In genomic region chrX:1502914-1503313, ce11 we compare ENCODE assay signal across 3 worm cellular contexts.
TF ChIP-seq lines count a peak whose summit lies in the region.

No protein-coding gene starts in this region.

TF ChIP-seq in whole organism, L1 larva, 84 proteins besides CTCF, POLR2A, EP300 and RAD21:
- TF ChIP-seq Y116A8C.19 (tag; optimal IDR thresholded peaks at IDR 0.05; lab: Kevin White, UChicago; ENCODE audit: borderline replicate concordance) = no peak
- TF ChIP-seq nhr-85 (tag; lab: Kevin White, UChicago) = peak; percentile 57
- no peak for TF ChIP-seq lin-15B (tag; optimal IDR thresholded peaks at IDR 0.05; lab: Kevin White, UChicago)

TF ChIP-seq in whole organism, L4 larva, 104 proteins besides CTCF, POLR2A, EP300 and RAD21:
- TF ChIP-seq R02D3.7 (tag; optimal IDR thresholded peaks at IDR 0.05; lab: Kevin White, UChicago) = no peak
- TF ChIP-seq mdt-29 (GFP tag; IDR thresholded peaks at IDR 0.05; lab: Robert Waterston, UW) = no peak
- TF ChIP-seq nhr-25 (tag; optimal IDR thresholded peaks at IDR 0.05; lab: Kevin White, UChicago; ENCODE audit: borderline replicate concordance, insufficient read depth) = no peak
- no peak for TF ChIP-seq ceh-62 (tag; optimal IDR thresholded peaks at IDR 0.05; lab: Kevin White, UChicago)
- no peak for TF ChIP-seq D1046.2 (GFP tag; IDR thresholded peaks at IDR 0.05; lab: Robert Waterston, UW)
- no peak for TF ChIP-seq ces-1 (GFP tag; optimal IDR thresholded peaks at IDR 0.05; lab: Kevin White, UChicago)
- TF ChIP-seq zag-1 (tag; optimal IDR thresholded peaks at IDR 0.05; lab: Kevin White, UChicago) = no peak
- no peak for TF ChIP-seq spr-3 (GFP tag; optimal IDR thresholded peaks at IDR 0.05; lab: Kevin White, UChicago)
- no peak for TF ChIP-seq nhr-77 (tag; optimal IDR thresholded peaks at IDR 0.05; lab: Kevin White, UChicago)
- TF ChIP-seq set-16 (GFP tag; IDR thresholded peaks at IDR 0.05; lab: Robert Waterston, UW) = peak; percentile 61
- no peak for TF ChIP-seq Y75B8A.6 (GFP tag; IDR thresholded peaks at IDR 0.05; lab: Robert Waterston, UW)
- TF ChIP-seq spr-1 (tag; optimal IDR thresholded peaks at IDR 0.05; lab: Kevin White, UChicago) = no peak
- 0 out of 2 replicates have a peak, but pooled peaks have one; percentile 50 for TF ChIP-seq egl-43 (GFP tag; IDR thresholded peaks at IDR 0.05; lab: Robert Waterston, UW)
- TF ChIP-seq madf-9 (GFP tag; conservative IDR thresholded peaks at IDR 0.05; lab: Robert Waterston, UW) = no peak
- TF ChIP-seq hif-1 (tag; optimal IDR thresholded peaks at IDR 0.05; lab: Kevin White, UChicago) = no peak
- no peak for TF ChIP-seq unc-39 (tag; optimal IDR thresholded peaks at IDR 0.05; lab: Kevin White, UChicago)
- TF ChIP-seq lim-7 (GFP tag; IDR thresholded peaks at IDR 0.05; lab: Robert Waterston, UW) = no peak

TF ChIP-seq in whole organism, young adult, 124 proteins besides CTCF, POLR2A, EP300 and RAD21:
- TF ChIP-seq Y79H2A.3 (GFP tag; conservative IDR thresholded peaks at IDR 0.05; lab: Robert Waterston, UW) (no peak), zfh-2 (GFP tag; conservative IDR thresholded peaks at IDR 0.05; lab: Robert Waterston, UW) (peak; percentile 86), fkh-3 (tag; optimal IDR thresholded peaks at IDR 0.05; lab: Kevin White, UChicago) (no peak), chd-7 (tag; optimal IDR thresholded peaks at IDR 0.05; lab: Kevin White, UChicago) (no peak), ceh-40 (GFP tag; IDR thresholded peaks at IDR 0.05; lab: Robert Waterston, UW) (0 out of 2 replicates have a peak, but pooled peaks have one; percentile 11), lag-1 (GFP tag; IDR thresholded peaks at IDR 0.05; lab: Robert Waterston, UW) (no peak), egrh-3 (GFP tag; IDR thresholded peaks at IDR 0.05; lab: Robert Waterston, UW) (peak; percentile 37; the same call in 1 of the 2 replicates), F37B4.10 (GFP tag; IDR thresholded peaks at IDR 0.05; lab: Robert Waterston, UW) (no peak)
